Fruit fly (Drosophila melanogaster) whole organism: ENCODE results near the gene nkt.

ENCODE experiments used
- CG8478 ChIP-seq: fragments of >200 bp; optimal IDR thresholded peaks from 2 replicates; lab custom pipeline; 2018; ENCODE audit warnings: inconsistent platforms
- Dll ChIP-seq: fragments of >200 bp; optimal IDR thresholded peaks from 2 replicates; lab custom pipeline; 2017
- EcR ChIP-seq, 2 experiments: fragments of >200 bp; optimal IDR thresholded peaks; 2 replicates each; lab custom pipeline; 2017; ENCODE audit warnings: missing biosample characterization in 2 of 2, missing genetic modification characterization in 2 of 2, missing genetic modification reagents in 2 of 2
- pan ChIP-seq: fragments of >200 bp; optimal IDR thresholded peaks from 2 replicates; lab custom pipeline; 2017
- psq ChIP-seq: fragments of >200 bp; optimal IDR thresholded peaks from 2 replicates; lab custom pipeline; 2017
- usp ChIP-seq: fragments of >200 bp; optimal IDR thresholded peaks from 2 replicates; lab custom pipeline; 2017; ENCODE audit warnings: missing biosample characterization, missing genetic modification characterization, mixed read lengths

nkt gene

DNA sequence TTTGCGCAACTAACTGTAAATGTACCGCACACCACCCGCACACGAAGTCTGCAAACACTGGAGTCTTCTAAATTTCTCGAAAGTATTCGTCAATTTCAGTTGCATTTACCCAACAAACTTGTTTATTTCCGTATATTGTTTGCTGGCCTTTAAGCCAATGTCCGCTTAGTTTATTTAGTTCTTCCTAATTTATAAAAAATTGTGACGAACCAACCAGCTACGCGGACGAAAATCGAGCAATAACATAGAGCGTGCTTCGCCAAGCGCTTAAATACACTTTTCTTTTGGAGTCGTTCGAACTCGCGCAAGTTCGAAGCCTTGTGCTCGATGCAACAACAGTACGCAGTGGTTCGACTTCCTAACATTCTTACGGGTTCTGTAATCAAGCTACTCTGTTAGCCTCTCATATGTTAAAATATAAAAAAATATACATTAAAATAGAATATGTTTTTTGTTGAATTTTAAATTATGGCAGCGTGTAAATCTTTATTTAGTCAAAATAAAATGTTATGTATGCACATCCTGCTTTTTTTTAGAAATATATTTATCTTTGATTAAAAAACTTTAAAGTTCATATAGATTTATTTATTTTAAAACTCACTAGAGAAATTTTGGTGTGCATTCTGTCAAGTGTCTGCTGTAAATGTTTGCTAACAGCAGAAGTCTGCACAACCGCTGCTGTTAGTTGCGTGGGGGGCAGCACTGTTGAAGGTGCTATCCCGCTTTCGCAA, 3.7 kb upstream of the nkt start, which contains the start of gene GlcAT-P:
GlcAT-P (minus strand) TSS at position 246 of the 731 bp plus-strand sequence.
- TF ChIP-seq pan (lab: Kevin White, UChicago): no peak
- TF ChIP-seq psq (lab: Kevin White, UChicago): no peak
- TF ChIP-seq Dll (lab: Kevin White, UChicago): no peak
- TF ChIP-seq usp (GFP tag; lab: Kevin White, UChicago): no peak
- TF ChIP-seq CG8478 (lab: Kevin White, UChicago): no peak
- no peak for TF ChIP-seq EcR (GFP tag; optimal IDR thresholded peaks at IDR 0.05; lab: Kevin White, UChicago)

DNA sequence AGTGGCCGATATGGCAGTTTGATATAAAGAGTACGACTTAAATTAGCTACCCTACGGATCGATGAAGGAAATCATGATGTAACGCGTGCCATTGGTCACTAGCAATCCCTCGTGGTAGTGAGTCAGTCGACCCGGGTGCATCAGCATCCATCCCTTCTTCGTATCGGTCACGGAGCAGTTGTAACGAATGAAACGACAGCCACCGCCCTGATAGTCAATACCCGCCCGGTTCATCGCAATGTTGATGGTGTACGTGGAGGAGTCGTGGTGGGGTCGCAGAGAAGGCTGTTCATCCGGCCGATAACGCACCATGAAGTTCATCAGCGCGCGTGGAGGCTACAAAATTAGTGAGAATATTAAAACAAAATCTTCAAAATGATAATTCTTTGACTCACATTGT, 2.8 kb upstream of the nkt start:
- no peak for TF ChIP-seq Dll (lab: Kevin White, UChicago)
- TF ChIP-seq pan (lab: Kevin White, UChicago): no peak
- no peak for TF ChIP-seq CG8478 (lab: Kevin White, UChicago)
- TF ChIP-seq EcR (GFP tag; optimal IDR thresholded peaks at IDR 0.05; lab: Kevin White, UChicago): no peak
- no peak for TF ChIP-seq psq (lab: Kevin White, UChicago)
- no peak for TF ChIP-seq usp (GFP tag; lab: Kevin White, UChicago)

DNA sequence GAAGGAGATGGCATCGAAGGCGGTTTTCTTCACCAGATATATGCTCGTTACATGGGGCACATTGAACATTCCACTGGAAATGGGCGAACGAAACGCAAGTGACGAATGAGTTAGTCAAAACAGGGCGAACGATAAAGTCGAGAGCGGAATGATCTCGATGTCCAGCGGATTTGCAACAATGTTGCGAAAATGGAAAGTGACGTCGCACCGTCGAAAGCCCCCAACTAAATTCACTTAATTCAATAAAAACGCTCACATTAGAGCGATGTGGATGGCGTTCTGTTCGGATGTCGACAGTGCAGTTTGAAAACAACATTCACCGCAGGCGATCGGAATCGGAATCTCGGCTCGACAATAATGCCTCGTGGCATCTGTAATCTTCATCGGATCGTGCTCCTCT, 1.8 kb upstream of the nkt start, which contains the start of gene CG7607:
CG7607 (plus strand) TSS at position 301 of the 400 bp plus-strand sequence.
- TF ChIP-seq usp (GFP tag; lab: Kevin White, UChicago) (no peak), CG8478 (lab: Kevin White, UChicago) (no peak), EcR (GFP tag; optimal IDR thresholded peaks at IDR 0.05; lab: Kevin White, UChicago) (no peak), pan (lab: Kevin White, UChicago) (no peak), psq (lab: Kevin White, UChicago) (no peak), Dll (lab: Kevin White, UChicago) (no peak)

DNA sequence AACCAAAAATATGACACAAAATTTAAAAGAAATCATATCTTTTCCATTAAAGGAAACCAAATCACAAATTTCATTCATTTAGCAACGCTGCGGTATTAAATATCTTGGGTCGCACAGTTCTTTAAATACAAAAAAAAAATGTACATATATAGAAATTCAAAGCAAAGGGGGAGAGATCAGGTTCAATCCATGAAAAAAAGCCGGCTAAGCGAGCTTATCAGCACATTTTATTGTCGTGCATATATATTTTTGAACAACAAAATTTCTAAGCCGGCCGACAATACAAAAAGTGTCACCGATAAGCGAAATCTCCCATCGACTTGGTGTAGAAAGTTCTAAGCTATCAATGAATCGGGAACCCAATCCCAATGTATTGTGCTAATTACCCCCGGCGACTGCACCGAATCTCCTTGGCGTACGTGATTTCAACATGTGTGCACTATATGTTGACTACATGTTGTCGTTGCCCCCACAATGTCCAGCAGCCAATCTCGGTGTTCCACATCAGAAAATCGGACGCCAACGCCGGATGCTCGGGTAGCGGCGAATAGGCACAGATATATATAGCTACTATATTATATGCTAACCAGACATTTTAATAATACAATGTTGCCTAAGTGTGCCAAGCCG, 2.8 kb downstream of the nkt start:
- TF ChIP-seq psq (lab: Kevin White, UChicago) (no peak), Dll (lab: Kevin White, UChicago) (no peak), CG8478 (lab: Kevin White, UChicago) (no peak), EcR (GFP tag; optimal IDR thresholded peaks at IDR 0.05; lab: Kevin White, UChicago) (no peak), pan (lab: Kevin White, UChicago) (no peak), usp (GFP tag; lab: Kevin White, UChicago) (no peak)

DNA sequence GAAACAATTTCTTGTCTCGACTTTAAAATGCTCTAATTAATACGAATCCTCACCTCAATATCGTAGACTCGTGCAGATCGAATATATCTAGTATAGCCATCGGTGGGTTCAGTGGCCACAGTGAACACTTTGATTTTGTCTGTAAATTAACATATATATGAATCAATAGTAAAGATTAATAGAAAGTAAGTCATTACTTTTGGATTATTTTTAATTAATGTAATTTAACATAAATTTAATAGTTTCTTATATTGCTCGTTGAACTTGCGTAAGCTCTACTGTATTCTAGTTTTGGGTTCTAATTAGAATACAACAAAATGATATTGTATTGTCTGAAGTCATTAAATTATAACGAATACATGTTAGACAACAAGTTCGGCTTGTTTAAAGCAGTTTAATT, 3.7 kb downstream of the nkt start:
- TF ChIP-seq CG8478 (lab: Kevin White, UChicago) (no peak), EcR (GFP tag; optimal IDR thresholded peaks at IDR 0.05; lab: Kevin White, UChicago) (no peak), psq (lab: Kevin White, UChicago) (no peak), pan (lab: Kevin White, UChicago) (no peak), Dll (lab: Kevin White, UChicago) (no peak)

DNA sequence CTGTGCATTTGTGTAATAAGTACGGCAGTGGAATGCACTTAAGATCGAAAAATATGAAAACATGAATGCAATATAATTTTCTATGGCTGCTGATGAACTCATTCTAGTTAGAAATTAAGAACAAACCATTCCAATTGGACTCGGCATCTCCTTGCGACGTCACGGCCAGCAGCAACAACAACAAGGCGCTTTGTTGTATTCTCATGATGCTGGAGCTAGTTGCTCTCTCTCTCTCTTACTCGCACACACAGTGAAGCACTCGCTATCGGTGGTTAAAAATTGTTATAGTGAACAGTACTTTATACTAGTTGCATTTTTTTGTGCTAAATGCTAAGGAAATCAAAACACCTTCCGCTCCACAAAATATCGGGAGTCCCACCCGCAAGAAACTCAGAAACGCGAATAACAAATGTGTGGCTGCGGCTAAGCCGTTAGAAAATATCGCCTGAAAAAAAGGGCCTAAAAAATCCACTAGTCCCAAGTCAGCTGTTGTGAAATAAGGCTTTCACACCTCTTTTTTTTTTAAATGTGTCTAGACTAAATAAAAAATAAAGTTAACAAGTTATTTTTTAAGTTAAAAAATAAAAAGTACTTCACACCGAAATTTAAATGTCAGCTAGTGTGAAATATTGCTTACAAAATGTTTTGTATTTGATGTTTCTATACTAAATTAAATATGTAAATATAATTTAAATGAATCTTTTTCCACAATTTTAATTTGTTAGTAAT, 4.6 kb downstream of the nkt start, which contains the start of gene Plod:
Plod (minus strand) TSS at position 409 of the 729 bp plus-strand sequence.
- TF ChIP-seq usp (GFP tag; lab: Kevin White, UChicago) (no peak), CG8478 (lab: Kevin White, UChicago) (no peak), pan (lab: Kevin White, UChicago) (no peak), psq (lab: Kevin White, UChicago) (no peak), Dll (lab: Kevin White, UChicago) (no peak), EcR (GFP tag; optimal IDR thresholded peaks at IDR 0.05; lab: Kevin White, UChicago) (no peak)

DNA sequence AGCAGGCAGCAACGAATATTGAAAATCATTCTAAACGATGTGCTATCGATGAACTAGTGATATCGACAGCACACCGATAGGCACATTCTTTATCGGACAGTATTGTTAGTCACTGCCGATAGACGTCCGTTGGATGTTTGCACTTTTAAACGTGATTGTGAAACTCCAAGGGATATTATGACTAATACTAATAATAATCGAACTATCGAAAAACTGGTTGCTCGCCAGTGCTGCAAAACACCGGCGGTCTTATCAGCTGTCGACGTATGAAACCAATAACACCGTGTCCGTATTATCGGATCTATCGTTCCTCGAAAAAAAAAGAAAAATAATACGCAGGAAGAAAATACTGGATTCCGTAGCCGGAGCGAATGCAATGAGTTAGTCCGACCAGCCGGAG, 9.4 kb downstream of the nkt start, which contains the start of the genes Ube3a and CG7600:
Ube3a (minus strand) TSS at position 67 of the 400 bp plus-strand sequence.
CG7600 (plus strand) TSS at position 270 of the 400 bp plus-strand sequence.
- TF ChIP-seq pan (lab: Kevin White, UChicago) (no peak), psq (lab: Kevin White, UChicago) (no peak), CG8478 (lab: Kevin White, UChicago) (no peak), usp (GFP tag; lab: Kevin White, UChicago) (no peak), EcR (GFP tag; optimal IDR thresholded peaks at IDR 0.05; lab: Kevin White, UChicago) (no peak)

DNA sequence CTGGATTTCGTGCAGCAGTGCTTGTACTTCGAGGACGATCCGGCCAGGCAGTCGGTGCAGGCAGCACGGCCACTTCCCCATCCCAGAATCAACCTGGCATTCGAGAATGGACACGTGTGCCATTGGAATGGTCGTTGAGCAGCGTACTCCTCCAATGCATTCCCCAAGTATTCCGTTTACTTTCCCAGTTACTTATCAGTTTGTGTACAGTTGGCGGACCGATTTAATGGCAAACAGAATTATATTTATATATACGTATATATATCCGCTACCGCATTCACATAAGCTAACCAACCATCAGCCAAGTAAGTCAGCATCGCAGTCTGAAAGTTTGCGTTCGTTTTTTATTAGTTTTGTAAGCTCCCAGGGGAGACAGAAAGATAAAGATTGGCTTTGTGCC, 12.5 kb downstream of the nkt start:
- TF ChIP-seq psq (lab: Kevin White, UChicago) (no peak), EcR (GFP tag; optimal IDR thresholded peaks at IDR 0.05; lab: Kevin White, UChicago) (no peak), pan (lab: Kevin White, UChicago) (no peak), CG8478 (lab: Kevin White, UChicago) (no peak), Dll (lab: Kevin White, UChicago) (no peak), usp (GFP tag; lab: Kevin White, UChicago) (no peak)

DNA sequence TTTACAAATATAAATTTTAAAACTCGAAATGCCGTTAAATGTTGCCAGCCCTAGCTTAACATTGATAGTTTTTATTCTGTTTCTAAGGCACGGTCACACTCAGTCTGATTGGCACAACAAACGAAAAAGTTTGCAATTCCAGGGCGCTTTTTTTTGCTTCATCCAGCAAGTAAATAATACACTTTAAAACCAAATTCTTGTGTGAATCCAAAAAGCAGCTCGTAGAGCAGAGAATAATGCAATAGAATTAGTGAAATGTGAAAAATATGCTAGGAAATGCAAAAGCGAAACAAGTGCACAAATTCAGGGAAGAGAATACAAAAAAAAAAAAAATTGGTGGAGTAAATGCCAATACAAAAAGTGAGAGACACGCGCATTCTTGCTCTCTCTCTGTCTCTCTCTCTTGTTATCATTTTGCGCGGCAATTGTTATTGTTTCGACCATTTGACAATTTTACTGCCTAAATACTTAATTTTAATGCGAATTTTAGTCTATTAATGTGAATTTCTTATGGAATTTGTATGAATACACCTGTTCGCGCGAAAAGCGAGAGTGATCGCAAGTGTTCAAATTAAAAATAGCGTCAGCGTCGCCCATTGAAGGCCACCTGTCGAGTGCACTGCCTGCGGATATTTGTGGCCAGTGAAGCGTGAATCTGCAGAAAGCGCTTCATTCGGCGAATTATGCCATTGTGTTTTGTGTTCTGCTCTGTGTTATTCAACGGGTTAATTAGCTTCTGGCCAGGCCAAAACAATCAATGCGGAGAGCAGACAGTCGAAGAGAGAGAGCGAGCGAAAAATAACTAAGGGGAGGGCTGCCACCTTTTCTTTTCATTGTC, 13.5 kb downstream of the nkt start, which contains the start of gene CG42671:
CG42671 (plus strand) TSS at position 100 of the 838 bp plus-strand sequence.
- no peak for TF ChIP-seq pan (lab: Kevin White, UChicago)
- no peak for TF ChIP-seq usp (GFP tag; lab: Kevin White, UChicago)
- TF ChIP-seq Dll (lab: Kevin White, UChicago): no peak
- TF ChIP-seq EcR (GFP tag; optimal IDR thresholded peaks at IDR 0.05; lab: Kevin White, UChicago): no peak
- TF ChIP-seq psq (lab: Kevin White, UChicago): no peak
- TF ChIP-seq CG8478 (lab: Kevin White, UChicago): no peak
